Fruit fly (Drosophila melanogaster): ENCODE data around the gene Arl8.

dm6 chr3R:8155735-8156670 lies 29.6 kb downstream of the Arl8 start:
- TF ChIP-seq psq (optimal IDR thresholded peaks at IDR 0.05) (no peak), Dll (optimal IDR thresholded peaks at IDR 0.05) (no peak)
